Fruit fly (Drosophila melanogaster) whole organism: ENCODE results near the gene CG18135.
A peak's percentile ranks its signal among the peaks of the same experiment; 100 is the strongest.

Source experiments
- CG8478 ChIP-seq: fragments of >200 bp; optimal IDR thresholded peaks from 2 replicates; lab custom pipeline; 2018; ENCODE audit warnings: inconsistent platforms
- Dll ChIP-seq: fragments of >200 bp; optimal IDR thresholded peaks from 2 replicates; lab custom pipeline; 2017
- EcR ChIP-seq, 2 experiments: fragments of >200 bp; optimal IDR thresholded peaks; 2 replicates each; lab custom pipeline; 2017; ENCODE audit warnings: missing biosample characterization in 2 of 2, missing genetic modification characterization in 2 of 2, missing genetic modification reagents in 2 of 2
- pan ChIP-seq: fragments of >200 bp; optimal IDR thresholded peaks from 2 replicates; lab custom pipeline; 2017
- psq ChIP-seq: fragments of >200 bp; optimal IDR thresholded peaks from 2 replicates; lab custom pipeline; 2017
- usp ChIP-seq: fragments of >200 bp; optimal IDR thresholded peaks from 2 replicates; lab custom pipeline; 2017; ENCODE audit warnings: missing biosample characterization, missing genetic modification characterization, mixed read lengths

CG18135 gene

DNA sequence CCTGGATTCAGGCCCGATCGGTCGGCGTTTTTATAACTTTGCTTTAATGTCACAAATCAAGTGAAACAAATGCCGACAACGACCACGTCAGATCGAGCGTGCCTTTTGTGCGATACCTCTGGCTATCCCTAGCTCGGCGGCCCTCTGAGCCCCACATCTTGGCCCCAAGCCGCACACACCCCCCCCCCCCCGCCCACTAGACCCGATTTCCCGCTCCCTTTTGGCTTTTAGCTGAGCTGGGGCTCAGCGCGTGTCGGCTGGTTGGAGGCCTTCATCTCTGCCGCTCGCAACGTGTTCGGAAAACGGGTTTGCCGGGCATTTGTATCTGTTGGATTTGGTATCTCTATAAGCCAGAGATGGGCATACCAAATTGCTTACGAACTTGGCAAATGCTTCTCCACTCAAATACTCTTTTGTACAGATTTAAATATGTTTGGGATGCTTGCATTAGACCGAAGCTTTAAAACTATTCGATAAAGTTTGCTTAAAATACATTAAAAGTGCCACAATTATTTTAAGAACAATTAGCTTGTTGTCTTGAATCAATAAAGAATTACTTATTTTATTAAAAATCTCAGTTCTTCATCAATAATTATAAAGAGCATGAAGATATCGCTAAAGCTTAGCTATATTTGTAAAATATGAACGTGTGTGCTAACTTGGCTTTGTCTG, 18.2 kb upstream of the CG18135 start:
- TF ChIP-seq Dll (peak; percentile 26), CG8478 (lab: Kevin White, UChicago) (no peak)

DNA sequence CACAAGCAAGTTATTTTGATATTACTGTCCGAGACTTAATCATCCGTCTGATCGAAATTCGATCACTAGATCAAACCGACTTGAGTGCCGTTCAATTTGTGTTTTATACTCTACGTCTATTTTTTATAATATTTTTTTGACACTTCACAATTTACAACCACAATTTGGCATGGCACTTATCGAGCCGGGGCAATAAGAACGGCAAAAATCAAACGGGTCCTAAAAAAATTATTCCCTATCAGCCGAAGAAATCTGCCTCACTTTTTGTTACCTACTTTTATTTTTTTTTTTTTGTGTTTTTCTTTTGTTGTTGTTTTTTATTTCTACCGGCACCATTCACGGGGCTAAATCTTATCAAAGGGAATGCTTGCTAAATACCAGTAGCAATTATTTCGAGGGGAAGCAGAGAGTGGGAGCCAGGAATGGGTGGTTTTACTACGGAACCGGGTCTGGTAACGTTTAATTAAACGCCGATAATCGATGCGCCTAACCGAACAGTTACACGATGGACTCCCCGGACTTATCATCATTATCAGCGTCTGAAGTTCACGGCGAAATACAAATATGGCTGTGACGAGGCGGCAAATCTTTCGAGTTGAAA, 17.5 kb upstream of the CG18135 start:
- no peak for TF ChIP-seq psq (lab: Kevin White, UChicago)
- no peak for TF ChIP-seq CG8478 (lab: Kevin White, UChicago)
- TF ChIP-seq pan (lab: Kevin White, UChicago) = no peak
- no peak for TF ChIP-seq usp (GFP tag; lab: Kevin White, UChicago)
- TF ChIP-seq EcR (GFP tag; optimal IDR thresholded peaks at IDR 0.05; lab: Kevin White, UChicago) = no peak
- TF ChIP-seq Dll = no peak

DNA sequence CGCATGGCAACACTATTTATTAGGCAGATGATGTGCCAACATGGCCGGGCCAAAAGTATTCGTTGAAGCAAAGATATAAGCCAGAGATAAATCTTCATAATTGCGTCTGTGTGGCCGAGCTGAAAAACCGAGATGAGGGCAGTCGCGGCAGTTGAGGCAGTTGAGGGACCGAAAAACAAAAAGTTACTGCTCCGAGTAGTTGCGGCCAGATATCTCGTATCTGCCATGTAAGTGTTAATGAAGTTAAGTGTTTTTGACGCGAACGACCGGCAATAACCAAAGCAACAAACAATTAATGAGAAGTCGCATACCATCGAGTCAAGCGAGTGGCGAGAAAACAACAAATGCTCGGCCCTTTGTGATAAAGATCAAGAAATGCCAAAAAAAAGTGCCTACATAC, 16.7 kb upstream of the CG18135 start:
- TF ChIP-seq CG8478 (lab: Kevin White, UChicago) = no peak
- TF ChIP-seq Dll = no peak
- no peak for TF ChIP-seq usp (GFP tag; lab: Kevin White, UChicago)
- TF ChIP-seq psq (lab: Kevin White, UChicago) = no peak
- TF ChIP-seq EcR (GFP tag; optimal IDR thresholded peaks at IDR 0.05; lab: Kevin White, UChicago) = no peak
- TF ChIP-seq pan (lab: Kevin White, UChicago) = no peak

DNA sequence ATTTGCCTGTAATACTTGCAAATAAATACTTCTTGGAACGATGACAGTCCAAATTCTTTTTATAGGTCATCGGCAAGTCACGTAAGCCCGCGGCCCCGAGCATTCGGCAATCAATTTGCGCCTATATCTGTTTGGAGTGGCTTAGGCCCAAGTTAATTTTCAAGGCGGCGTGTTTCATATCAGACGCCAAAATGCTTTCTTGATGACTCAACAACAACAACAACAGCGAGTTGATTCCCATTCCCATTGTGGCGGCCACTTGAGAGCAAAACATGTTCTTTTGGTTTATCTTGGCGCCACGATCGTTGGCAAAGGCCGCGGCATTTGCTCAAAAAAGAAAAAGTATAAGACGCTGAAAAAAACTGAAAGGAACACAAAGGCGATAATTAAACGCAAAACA, 16.0 kb upstream of the CG18135 start:
- TF ChIP-seq usp (GFP tag; lab: Kevin White, UChicago) (no peak), CG8478 (lab: Kevin White, UChicago) (no peak), EcR (GFP tag; optimal IDR thresholded peaks at IDR 0.05; lab: Kevin White, UChicago) (no peak)

DNA sequence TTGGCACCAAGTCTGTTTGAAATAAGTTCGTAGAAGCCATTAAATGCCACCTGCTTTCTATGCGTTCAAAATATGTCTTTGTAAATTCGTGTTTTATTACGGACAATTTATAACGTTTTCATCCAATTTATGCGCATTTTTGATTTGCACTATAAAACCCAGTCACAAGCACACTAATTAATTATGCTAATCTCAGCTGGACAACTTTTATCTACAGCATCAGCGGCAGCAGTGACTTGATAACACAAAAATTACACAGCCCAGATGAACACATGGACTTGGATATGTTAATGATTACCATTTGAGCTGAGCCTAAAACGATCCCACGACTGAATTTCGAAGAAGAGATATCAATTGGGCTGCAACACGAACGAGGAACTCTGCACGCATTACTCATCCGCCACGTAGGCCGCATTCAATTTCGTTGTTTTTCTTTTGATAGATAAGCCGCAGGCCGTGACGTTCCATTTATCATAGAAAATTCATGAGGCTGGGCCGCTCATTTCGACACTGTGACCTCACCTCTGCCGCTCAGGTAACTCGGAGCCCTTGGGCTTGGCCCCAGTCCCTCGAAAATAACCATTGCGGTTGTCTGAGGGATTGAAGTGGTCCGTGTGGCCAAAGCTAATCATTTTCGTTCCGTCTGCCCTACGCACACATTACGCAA, 15.1 kb upstream of the CG18135 start:
- TF ChIP-seq EcR (GFP tag; optimal IDR thresholded peaks at IDR 0.05; lab: Kevin White, UChicago) (no peak), Dll (no peak), CG8478 (lab: Kevin White, UChicago) (no peak), psq (lab: Kevin White, UChicago) (no peak), usp (GFP tag; lab: Kevin White, UChicago) (no peak), pan (lab: Kevin White, UChicago) (no peak)

DNA sequence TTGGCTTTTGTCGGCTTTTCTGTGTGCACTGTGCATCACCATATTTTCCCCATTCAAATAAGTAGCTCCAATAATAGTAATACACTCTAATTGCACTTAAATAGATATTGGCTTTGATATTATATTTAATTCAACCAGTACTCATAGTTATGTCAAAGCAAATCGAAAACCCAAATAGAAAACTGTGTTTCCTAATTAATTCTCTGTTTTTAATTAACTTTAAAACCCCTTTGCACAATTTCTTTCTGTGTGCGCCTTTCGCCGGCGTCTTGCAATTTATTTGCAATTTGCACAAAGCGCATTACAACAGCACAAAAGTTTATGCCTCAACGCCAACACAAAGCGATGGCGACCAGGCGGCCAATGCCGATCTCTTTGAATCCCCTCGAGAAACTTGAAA, 13.1 kb upstream of the CG18135 start:
- TF ChIP-seq CG8478 (lab: Kevin White, UChicago) (no peak), usp (GFP tag; lab: Kevin White, UChicago) (no peak), pan (lab: Kevin White, UChicago) (no peak), psq (lab: Kevin White, UChicago) (no peak), EcR (GFP tag; optimal IDR thresholded peaks at IDR 0.05; lab: Kevin White, UChicago) (no peak), Dll (no peak)

DNA sequence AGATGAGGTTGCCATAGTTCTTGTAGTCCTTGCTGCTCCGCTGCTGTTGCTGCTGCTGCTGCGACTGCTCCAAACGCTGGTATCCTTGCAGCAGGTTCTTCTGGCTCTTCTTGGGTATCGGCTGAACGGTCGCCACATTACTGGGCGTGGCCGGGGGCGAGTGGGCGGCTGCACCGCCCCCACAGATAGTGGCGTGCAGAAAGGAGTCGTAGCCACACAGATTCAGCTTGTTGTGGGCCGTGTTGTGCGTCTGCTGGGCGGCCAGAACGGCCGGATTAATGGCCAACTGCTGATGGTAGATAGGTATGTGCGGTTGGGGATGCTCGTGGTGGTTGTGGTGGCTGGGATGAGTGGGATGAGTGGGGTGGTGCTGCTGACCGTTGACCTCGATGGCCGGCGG, 7.3 kb upstream of the CG18135 start:
- TF ChIP-seq usp (GFP tag; lab: Kevin White, UChicago) (no peak), EcR (GFP tag; optimal IDR thresholded peaks at IDR 0.05; lab: Kevin White, UChicago) (no peak), pan (lab: Kevin White, UChicago) (no peak), Dll (no peak), CG8478 (lab: Kevin White, UChicago) (no peak), psq (lab: Kevin White, UChicago) (no peak)

DNA sequence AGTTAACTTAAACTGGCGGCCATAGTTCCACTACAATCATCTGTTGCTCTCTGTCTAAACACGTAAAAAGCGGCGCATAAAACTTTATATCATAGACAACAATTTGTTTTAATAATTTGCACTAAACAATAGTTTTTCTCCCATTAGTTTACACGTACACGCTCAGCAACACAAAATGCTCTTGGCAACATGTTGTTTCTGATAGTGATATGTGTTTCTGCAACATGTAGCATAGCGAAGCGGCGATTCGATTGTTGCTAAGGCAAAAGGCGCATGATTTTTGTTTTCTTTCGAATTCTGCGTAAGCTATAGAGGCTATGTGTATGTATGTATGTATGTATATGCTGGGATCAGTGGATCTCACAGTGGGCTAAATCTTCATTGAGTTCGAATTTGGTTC, 6.0 kb upstream of the CG18135 start:
- TF ChIP-seq EcR (GFP tag; optimal IDR thresholded peaks at IDR 0.05; lab: Kevin White, UChicago) (no peak), pan (lab: Kevin White, UChicago) (no peak), Dll (no peak), psq (lab: Kevin White, UChicago) (no peak), CG8478 (lab: Kevin White, UChicago) (no peak)

DNA sequence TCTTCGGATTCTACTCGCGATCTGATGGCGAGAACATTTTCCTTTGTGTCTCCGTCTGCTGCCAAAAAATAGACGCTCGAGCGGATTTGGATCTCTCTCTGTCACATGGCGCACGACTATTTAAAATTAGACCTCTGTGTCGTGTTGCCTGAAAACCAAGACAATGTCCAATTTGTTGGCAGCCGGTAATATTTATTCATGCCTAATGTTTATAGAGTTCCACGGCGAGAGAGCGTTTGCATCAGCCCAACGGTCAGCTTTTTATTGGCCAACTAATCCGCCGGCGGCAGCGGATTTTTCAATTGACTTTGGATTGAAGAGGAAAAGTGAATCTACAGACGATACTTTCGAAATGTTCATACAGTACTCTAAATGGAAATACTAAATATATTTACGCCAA, 5.1 kb upstream of the CG18135 start, which contains the start of gene SmydA-2:
SmydA-2 (minus strand) TSS at position 33 of the 400 bp plus-strand sequence.
- TF ChIP-seq CG8478 (lab: Kevin White, UChicago) (no peak), EcR (GFP tag; optimal IDR thresholded peaks at IDR 0.05; lab: Kevin White, UChicago) (no peak), pan (lab: Kevin White, UChicago) (no peak), usp (GFP tag; lab: Kevin White, UChicago) (no peak), psq (lab: Kevin White, UChicago) (no peak), Dll (no peak)

DNA sequence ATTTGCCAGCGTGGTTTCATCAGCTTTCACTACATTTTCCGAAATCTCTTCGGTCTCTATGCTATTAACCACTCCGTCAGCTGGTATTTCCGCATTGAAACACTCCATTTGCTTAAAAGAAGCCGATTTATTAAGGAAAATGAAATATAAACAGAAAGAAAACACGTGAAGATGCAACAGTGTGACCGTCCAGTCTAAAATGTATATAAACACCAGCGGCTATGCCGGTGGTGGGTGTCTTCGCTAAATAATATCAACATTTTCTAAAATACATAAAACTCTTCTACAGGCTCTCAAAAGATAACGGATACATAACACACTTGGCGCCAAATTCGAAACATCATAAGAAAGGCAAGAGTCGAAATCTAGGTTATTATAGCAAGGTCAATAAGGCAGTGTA, 2.3 kb upstream of the CG18135 start, which contains the start of gene CG3808:
CG3808 (minus strand) TSS at position 196 of the 400 bp plus-strand sequence.
- TF ChIP-seq EcR (GFP tag; optimal IDR thresholded peaks at IDR 0.05; lab: Kevin White, UChicago) = no peak
- no peak for TF ChIP-seq Dll
- no peak for TF ChIP-seq CG8478 (lab: Kevin White, UChicago)
- no peak for TF ChIP-seq pan (lab: Kevin White, UChicago)
- no peak for TF ChIP-seq usp (GFP tag; lab: Kevin White, UChicago)
- no peak for TF ChIP-seq psq (lab: Kevin White, UChicago)

DNA sequence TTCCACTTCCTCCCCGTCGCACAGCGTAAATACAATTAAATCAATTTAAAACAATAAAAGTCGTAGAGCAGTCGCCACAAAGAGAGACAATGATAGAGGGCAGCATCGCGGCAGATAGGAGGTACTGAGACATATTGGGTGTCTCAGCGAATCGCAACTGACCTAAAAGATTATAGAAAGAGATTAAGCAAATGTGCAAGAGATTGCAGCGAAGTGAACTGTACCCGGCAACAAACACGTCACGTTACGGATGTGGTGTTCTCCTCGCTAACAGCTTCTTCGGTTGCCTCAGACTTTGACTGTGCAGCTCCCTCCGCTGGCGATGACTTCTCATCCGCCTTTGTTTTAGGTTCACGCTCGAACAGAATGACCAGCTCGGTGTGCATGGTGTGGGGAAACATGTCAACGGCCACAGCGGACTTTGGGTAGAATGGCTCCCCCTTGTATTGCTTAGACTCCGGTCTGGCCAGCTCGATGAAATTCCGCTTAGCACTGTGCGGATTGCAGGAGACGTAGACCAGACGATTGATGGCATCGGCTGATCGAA, 274 bp upstream of the CG18135 start:
- TF ChIP-seq psq (lab: Kevin White, UChicago) (no peak), usp (GFP tag; lab: Kevin White, UChicago) (no peak), CG8478 (lab: Kevin White, UChicago) (no peak), Dll (no peak), EcR (GFP tag; optimal IDR thresholded peaks at IDR 0.05; lab: Kevin White, UChicago) (no peak), pan (lab: Kevin White, UChicago) (no peak)
